Worm (Caenorhabditis elegans) whole organism, young adult: Measurements from ENCODE around the gene F21G4.1.

Experiments used
- B0336.3 ChIP-seq: fragments of 200-800 bp; sonication (Bioruptor generic); IDR thresholded peaks from 2 replicates; pipeline ENCODE4 v1.3.6; 2022; ENCODE audit warnings: missing genetic modification characterization, missing compliant biosample characterization
- F57C9.4 ChIP-seq: sonication (generic microtip); optimal IDR thresholded peaks from 2 replicates; lab custom pipeline; 2017; ENCODE audit warnings: mild to moderate bottlenecking, missing genetic modification characterization, missing compliant biosample characterization
- Y53F4B.3 ChIP-seq: fragments of 200-800 bp; sonication (Bioruptor generic); IDR thresholded peaks from 2 replicates; pipeline ENCODE4 v1.3.6; 2022; ENCODE audit warnings: missing genetic modification reagents, missing genetic modification characterization, missing compliant biosample characterization
- ZK185.1 ChIP-seq: sonication (generic microtip); optimal IDR thresholded peaks from 2 replicates; lab custom pipeline; 2016; ENCODE audit warnings: mild to moderate bottlenecking, missing genetic modification characterization, missing compliant biosample characterization; ENCODE audit not compliant: poor library complexity, severe bottlenecking
- aptf-3 ChIP-seq: fragments of 200-800 bp; sonication (Bioruptor generic); IDR thresholded peaks from 2 replicates; pipeline ENCODE4 v1.3.6; 2022; ENCODE audit warnings: missing genetic modification characterization, missing compliant biosample characterization
- him-1 ChIP-seq: sonication (generic microtip); optimal IDR thresholded peaks from 2 replicates; lab custom pipeline; 2016; ENCODE audit warnings: missing genotype, missing genetic modification reagents, missing genetic modification characterization, missing compliant biosample characterization
- lsy-27 ChIP-seq: sonication (generic microtip); optimal IDR thresholded peaks from 2 replicates; lab custom pipeline; 2017; ENCODE audit warnings: missing genetic modification characterization, mild to moderate bottlenecking, missing compliant biosample characterization, antibody characterized with exemption, missing genotype, borderline replicate concordance; ENCODE audit not compliant: insufficient read depth
- nhr-90 ChIP-seq: sonication (generic microtip); optimal IDR thresholded peaks from 2 replicates; lab custom pipeline; 2016; ENCODE audit warnings: missing genotype, mild to moderate bottlenecking, missing genetic modification characterization, missing compliant biosample characterization
- snpc-4 ChIP-seq, 5 experiments: fragments of 150-350 bp in 1 of 5; sonication (generic microtip) in 4 of 5; optimal IDR thresholded peaks; 2 replicates each; lab custom pipeline; 2014 to 2018; ENCODE audit warnings: missing genetic modification characterization in 5 of 5, missing biosample characterization in 3 of 5, antibody characterized with exemption in 2 of 5, mild to moderate bottlenecking in 2 of 5, missing compliant biosample characterization in 2 of 5, missing genotype in 2 of 5, moderate library complexity in 2 of 5, missing genetic modification reagents in 1 of 5
- sptf-2 ChIP-seq: fragments of 200-800 bp; sonication (Bioruptor generic); optimal IDR thresholded peaks from 2 replicates; lab custom pipeline; 2018; ENCODE audit warnings: mild to moderate bottlenecking, missing genetic modification characterization, missing compliant biosample characterization
- xnd-1 ChIP-seq: sonication (generic microtip); optimal IDR thresholded peaks from 2 replicates; lab custom pipeline; 2016; ENCODE audit warnings: missing genotype, missing genetic modification reagents, missing genetic modification characterization, missing compliant biosample characterization

DNA sequence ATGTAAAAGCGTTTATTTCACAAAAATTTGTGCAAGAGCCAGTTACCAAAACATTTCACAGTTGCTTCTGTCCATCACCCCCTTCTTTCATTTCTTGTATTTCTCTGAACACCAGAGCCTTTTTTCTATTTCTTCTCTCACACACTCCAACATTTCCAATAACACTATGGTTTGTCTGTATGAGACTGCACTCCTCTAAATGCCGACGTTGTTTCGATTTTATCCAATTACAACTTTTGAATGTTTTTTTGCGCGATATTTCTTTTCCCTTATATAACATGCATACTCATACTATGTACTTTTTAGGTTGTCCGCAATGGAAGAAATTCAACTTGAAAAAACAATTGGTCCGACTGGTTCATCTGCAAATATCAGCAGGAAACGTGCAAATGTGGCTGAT, 13.7 kb upstream of the F21G4.1 start, which contains the start of gene F21G4.5:
- TF ChIP-seq sptf-2 (GFP tag; lab: Kevin White, UChicago) (no peak), snpc-4 (GFP tag; optimal IDR thresholded peaks at IDR 0.05; lab: Kevin White, UChicago) (no peak), snpc-4 (tag; optimal IDR thresholded peaks at IDR 0.05; lab: Kevin White, UChicago) (no peak), xnd-1 (tag; lab: Kevin White, UChicago) (no peak), F57C9.4 (no peak), nhr-90 (tag; lab: Kevin White, UChicago) (no peak), aptf-3 (GFP tag; lab: Robert Waterston, UW) (no peak), Y53F4B.3 (GFP tag; lab: Robert Waterston, UW) (no peak), him-1 (tag; lab: Kevin White, UChicago) (no peak), B0336.3 (GFP tag; lab: Robert Waterston, UW) (no peak), ZK185.1 (no peak), lsy-27 (tag; lab: Kevin White, UChicago) (no peak)
